Worm (Caenorhabditis elegans) whole organism, L4/young adult: Measurements from ENCODE around the gene mpk-1.
A peak's percentile ranks its signal among the peaks of the same experiment; 100 is the strongest.

Source experiments
- W03F9.2 ChIP-seq: fragments of 150-350 bp; optimal IDR thresholded peaks from 2 replicates; lab custom pipeline; 2014; ENCODE audit warnings: missing biosample characterization, missing genetic modification characterization
- him-1 ChIP-seq: sonication (generic microtip); optimal IDR thresholded peaks from 2 replicates; lab custom pipeline; 2016; ENCODE audit warnings: missing genotype, missing genetic modification reagents, missing genetic modification characterization, missing compliant biosample characterization

DNA sequence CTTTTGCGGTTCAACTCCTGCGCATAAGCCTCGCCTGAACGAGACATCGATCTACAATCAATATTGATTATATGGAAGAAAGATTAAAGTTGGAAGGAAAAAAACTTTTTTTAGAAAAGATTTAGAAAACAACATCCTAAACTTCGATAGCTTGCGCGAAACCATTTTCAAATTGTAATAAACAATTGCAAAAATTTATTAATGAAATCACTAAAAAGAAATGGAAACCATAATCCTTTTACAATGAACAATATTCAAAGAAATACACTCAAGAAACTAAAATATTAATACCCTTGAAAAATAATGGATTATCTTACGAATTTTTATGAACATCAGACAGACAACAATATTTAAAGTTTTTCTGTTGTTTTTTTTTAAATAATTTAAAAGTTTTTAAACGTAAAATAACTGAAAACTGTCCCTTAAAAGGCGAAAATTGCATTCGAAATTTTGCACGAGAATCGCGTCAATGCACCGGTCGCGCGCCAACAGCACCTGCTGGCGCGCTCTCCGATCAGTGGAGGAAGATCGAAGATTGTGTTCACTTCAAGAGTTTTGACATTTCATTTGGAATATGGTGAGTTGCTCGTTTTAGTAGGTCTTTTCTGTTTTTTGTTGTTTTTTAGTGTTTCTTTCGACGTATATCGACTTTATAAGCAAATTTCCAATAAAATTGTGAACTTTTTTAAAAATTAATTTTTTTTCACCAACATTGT is 41.5 kb upstream of the mpk-1 start, which contains the start of the genes sftb-1 and R10E4.1:
- TF ChIP-seq him-1 (tag; lab: Kevin White, UChicago) = no peak
- TF ChIP-seq W03F9.2 (tag; lab: Kevin White, UChicago) = peak; percentile 64
